Fruit fly (Drosophila melanogaster) whole organism, embryonic: ENCODE measurements around the gene DIP1.

Experiments used
- Bdp1 ChIP-seq: fragments of 200-800 bp; sonication (Bioruptor generic); optimal IDR thresholded peaks from 3 replicates; lab custom pipeline; 2016; ENCODE audit warnings: missing biosample characterization, missing genetic modification characterization
- CG10543 ChIP-seq: fragments of 200-800 bp; sonication (Bioruptor generic); optimal IDR thresholded peaks from 3 replicates; lab custom pipeline; 2017; ENCODE audit warnings: missing biosample characterization, mild to moderate bottlenecking, missing genetic modification characterization, moderate library complexity
- CG12219 ChIP-seq: fragments of 200-800 bp; sonication (Bioruptor generic); optimal IDR thresholded peaks from 3 replicates; lab custom pipeline; 2018; ENCODE audit warnings: missing biosample characterization, mild to moderate bottlenecking, missing genetic modification characterization
- CG12299 ChIP-seq: fragments of 200-800 bp; sonication (Bioruptor generic); optimal IDR thresholded peaks from 2 replicates; lab custom pipeline; 2018; ENCODE audit warnings: missing biosample characterization, mild to moderate bottlenecking, missing genetic modification characterization
- CG13894 ChIP-seq: fragments of 200-800 bp; sonication (Bioruptor generic); optimal IDR thresholded peaks from 3 replicates; lab custom pipeline; 2018; ENCODE audit warnings: missing biosample characterization, mild to moderate bottlenecking, missing genetic modification characterization, moderate library complexity
- CG14710 ChIP-seq: fragments of 200-800 bp; sonication (Bioruptor generic); optimal IDR thresholded peaks from 3 replicates; lab custom pipeline; 2019; ENCODE audit warnings: missing biosample characterization, mild to moderate bottlenecking, missing genetic modification characterization, moderate library complexity
- CG15011 ChIP-seq: fragments of 200-800 bp; sonication (Bioruptor generic); optimal IDR thresholded peaks from 3 replicates; lab custom pipeline; 2018; ENCODE audit warnings: missing biosample characterization, mild to moderate bottlenecking, missing genetic modification characterization
- CG1603 ChIP-seq: fragments of 200-800 bp; sonication (Bioruptor generic); optimal IDR thresholded peaks from 2 replicates; lab custom pipeline; 2019; ENCODE audit warnings: missing biosample characterization, mild to moderate bottlenecking, missing genetic modification characterization, moderate library complexity
- CG17385 ChIP-seq: fragments of 200-800 bp; sonication (Bioruptor generic); optimal IDR thresholded peaks from 3 replicates; lab custom pipeline; 2018; ENCODE audit warnings: missing biosample characterization, mild to moderate bottlenecking, missing genetic modification characterization
- CG18764 ChIP-seq: fragments of 200-800 bp; sonication (Bioruptor generic); optimal IDR thresholded peaks from 3 replicates; lab custom pipeline; 2016; ENCODE audit warnings: missing biosample characterization, missing genetic modification characterization
- CG2199 ChIP-seq: fragments of 200-800 bp; sonication (Bioruptor generic); IDR thresholded peaks from 3 replicates; pipeline ENCODE4 v1.3.6; 2022; ENCODE audit warnings: missing biosample characterization, missing genetic modification characterization
- CG3838 ChIP-seq: fragments of 200-800 bp; sonication (Bioruptor generic); optimal IDR thresholded peaks from 3 replicates; lab custom pipeline; 2016; ENCODE audit warnings: missing biosample characterization, missing genetic modification characterization
- CG42726 ChIP-seq: fragments of 200-800 bp; sonication (Bioruptor generic); IDR thresholded peaks from 2 replicates; pipeline ENCODE4 v1.3.6; 2022; ENCODE audit warnings: missing biosample characterization, missing genetic modification characterization; ENCODE audit not compliant: partially characterized antibody
- CG7928 ChIP-seq: fragments of 200-800 bp; sonication (Bioruptor generic); optimal IDR thresholded peaks from 2 replicates; lab custom pipeline; 2017; ENCODE audit warnings: missing biosample characterization, mild to moderate bottlenecking, missing genetic modification characterization
- CG7987 ChIP-seq: fragments of 200-800 bp; sonication (Bioruptor generic); optimal IDR thresholded peaks from 2 replicates; lab custom pipeline; 2018; ENCODE audit warnings: missing biosample characterization, mild to moderate bottlenecking, missing genetic modification characterization, moderate library complexity
- CG8290 ChIP-seq, 3 experiments: fragments of 200-800 bp; sonication (Bioruptor generic); optimal IDR thresholded peaks; 2 replicates each; lab custom pipeline; 2016 to 2019; ENCODE audit warnings: missing biosample characterization in 3 of 3, missing genetic modification characterization in 3 of 3, mild to moderate bottlenecking in 2 of 3, moderate library complexity in 1 of 3
- CTCF ChIP-seq: fragments of 200-800 bp; sonication (Bioruptor generic); optimal IDR thresholded peaks from 2 replicates; lab custom pipeline; 2017; ENCODE audit warnings: missing biosample characterization, mild to moderate bottlenecking, missing genetic modification characterization, moderate library complexity
- CrebB ChIP-seq: fragments of 200-800 bp; sonication (Bioruptor generic); optimal IDR thresholded peaks from 3 replicates; lab custom pipeline; 2018; ENCODE audit warnings: missing biosample characterization, mild to moderate bottlenecking, missing genetic modification characterization
- Doc2 ChIP-seq: fragments of 200-800 bp; sonication (Bioruptor generic); IDR thresholded peaks from 2 replicates; pipeline ENCODE4 v1.3.6; 2022; ENCODE audit warnings: missing biosample characterization, missing genetic modification characterization
- Fer1 ChIP-seq: fragments of 200-800 bp; sonication (Bioruptor generic); optimal IDR thresholded peaks from 2 replicates; lab custom pipeline; 2017; ENCODE audit warnings: missing biosample characterization, mild to moderate bottlenecking, missing genetic modification characterization
- Fer3 ChIP-seq: fragments of 200-800 bp; sonication (Bioruptor generic); optimal IDR thresholded peaks from 2 replicates; lab custom pipeline; 2018; ENCODE audit warnings: missing biosample characterization, mild to moderate bottlenecking, missing genetic modification characterization, moderate library complexity
- Kr ChIP-seq: fragments of 200-800 bp; sonication (Bioruptor generic); optimal IDR thresholded peaks from 2 replicates; lab custom pipeline; 2017; ENCODE audit warnings: missing biosample characterization, mild to moderate bottlenecking, missing genetic modification characterization
- Lpt ChIP-seq: fragments of >200 bp; optimal IDR thresholded peaks from 2 replicates; lab custom pipeline; 2018; ENCODE audit warnings: missing biosample characterization, missing genetic modification characterization
- MESR4 ChIP-seq: fragments of 200-800 bp; sonication (Bioruptor generic); optimal IDR thresholded peaks from 2 replicates; lab custom pipeline; 2018; ENCODE audit warnings: missing biosample characterization, mild to moderate bottlenecking, missing genetic modification characterization, moderate library complexity
- Med ChIP-seq: fragments of 200-800 bp; sonication (Bioruptor generic); peaks from one replicate; lab custom pipeline; 2016; ENCODE audit warnings: missing biosample characterization, missing genetic modification characterization, mild to moderate bottlenecking, inconsistent platforms, moderate library complexity
- Opbp ChIP-seq: fragments of 200-800 bp; sonication (Bioruptor generic); IDR thresholded peaks from 3 replicates; pipeline ENCODE4 v1.3.6; 2022; ENCODE audit warnings: missing biosample characterization, missing genetic modification characterization; ENCODE audit not compliant: partially characterized antibody
- ftz-f1 ChIP-seq: fragments of 200-800 bp; sonication (Bioruptor generic); optimal IDR thresholded peaks from 2 replicates; lab custom pipeline; 2016; ENCODE audit warnings: missing biosample characterization, missing genetic modification characterization
- hth ChIP-seq: fragments of >200 bp; optimal IDR thresholded peaks from 2 replicates; lab custom pipeline; 2017; ENCODE audit warnings: inconsistent platforms
- lbe ChIP-seq: fragments of 200-800 bp; sonication (Bioruptor generic); optimal IDR thresholded peaks from 2 replicates; lab custom pipeline; 2016; ENCODE audit warnings: missing biosample characterization, mild to moderate bottlenecking, missing genetic modification characterization
- lilli ChIP-seq: fragments of 200-800 bp; sonication (Bioruptor generic); optimal IDR thresholded peaks from 3 replicates; lab custom pipeline; 2016; ENCODE audit warnings: missing biosample characterization, missing genetic modification characterization
- onecut ChIP-seq: fragments of 200-800 bp; sonication (Bioruptor generic); IDR thresholded peaks from 2 replicates; pipeline ENCODE4 v1.3.6; 2022; ENCODE audit warnings: missing biosample characterization, missing genetic modification characterization
- pita ChIP-seq: fragments of 200-800 bp; sonication (Bioruptor generic); optimal IDR thresholded peaks from 2 replicates; lab custom pipeline; 2017; ENCODE audit warnings: missing biosample characterization, mild to moderate bottlenecking, missing genetic modification characterization
- repo ChIP-seq: fragments of 200-800 bp; sonication (Bioruptor generic); optimal IDR thresholded peaks from 2 replicates; lab custom pipeline; 2016; ENCODE audit warnings: missing biosample characterization, missing genetic modification characterization
- salm ChIP-seq: fragments of 200-800 bp; sonication (Bioruptor generic); optimal IDR thresholded peaks from 2 replicates; lab custom pipeline; 2018; ENCODE audit warnings: missing biosample characterization, mild to moderate bottlenecking, missing genetic modification characterization
- sima ChIP-seq: fragments of 200-800 bp; sonication (Bioruptor generic); optimal IDR thresholded peaks from 2 replicates; lab custom pipeline; 2016; ENCODE audit warnings: missing biosample characterization, missing genetic modification characterization
- slbo ChIP-seq: fragments of 200-800 bp; sonication (Bioruptor generic); IDR thresholded peaks from 2 replicates; pipeline ENCODE4 v1.3.6; 2022; ENCODE audit warnings: missing biosample characterization, missing genetic modification characterization
- sna ChIP-seq: fragments of 200-800 bp; sonication (Bioruptor generic); IDR thresholded peaks from 2 replicates; pipeline ENCODE4 v1.3.6; 2022; ENCODE audit warnings: missing biosample characterization, missing genetic modification characterization; ENCODE audit not compliant: partially characterized antibody
- vfl ChIP-seq: fragments of 200-800 bp; sonication (Bioruptor generic); optimal IDR thresholded peaks from 2 replicates; lab custom pipeline; 2016; ENCODE audit warnings: missing biosample characterization, missing genetic modification characterization
- wdn ChIP-seq: fragments of 200-800 bp; sonication (Bioruptor generic); IDR thresholded peaks from 2 replicates; pipeline ENCODE4 v1.3.6; 2022; ENCODE audit warnings: missing biosample characterization, missing genetic modification characterization
- wek ChIP-seq: fragments of 200-800 bp; sonication (Bioruptor generic); optimal IDR thresholded peaks from 3 replicates; lab custom pipeline; 2018; ENCODE audit warnings: missing biosample characterization, mild to moderate bottlenecking, missing genetic modification characterization, moderate library complexity
- wor ChIP-seq: fragments of 200-800 bp; sonication (Bioruptor generic); IDR thresholded peaks from 2 replicates; pipeline ENCODE4 v1.3.6; 2022; ENCODE audit warnings: missing biosample characterization, missing genetic modification characterization
- zen ChIP-seq: fragments of 200-800 bp; sonication (Bioruptor generic); optimal IDR thresholded peaks from 3 replicates; lab custom pipeline; 2018; ENCODE audit warnings: missing biosample characterization, mild to moderate bottlenecking, missing genetic modification characterization, moderate library complexity

Gene DIP1

dm6 chrX:21605514-21605913 is 24.4 kb downstream of the DIP1 start (continued):
- TF ChIP-seq Med (GFP tag; lab: Kevin White, UChicago) = peak; percentile 62
- TF ChIP-seq CG1603 (tag; lab: Kevin White, UChicago) = peak; percentile 20
- TF ChIP-seq CG3838 (GFP tag; lab: Kevin White, UChicago) = no peak
- TF ChIP-seq CG7928 (GFP tag; lab: Kevin White, UChicago) = no peak
- TF ChIP-seq salm (tag; lab: Kevin White, UChicago) = no peak
- peak; percentile 4 for TF ChIP-seq MESR4
- no peak for TF ChIP-seq repo (GFP tag; lab: Kevin White, UChicago)
- no peak for TF ChIP-seq hth (lab: Kevin White, UChicago)
- TF ChIP-seq lilli (GFP tag; lab: Kevin White, UChicago) = no peak
- TF ChIP-seq wdn = no peak
- TF ChIP-seq Lpt (GFP tag; lab: Kevin White, UChicago) = no peak
- no peak for TF ChIP-seq Bdp1
- TF ChIP-seq wek = no peak
- no peak for TF ChIP-seq CG7987 (GFP tag; lab: Kevin White, UChicago)
- TF ChIP-seq wor (GFP tag; lab: Robert Waterston, UW) = no peak
- TF ChIP-seq CG17385 (GFP tag; lab: Kevin White, UChicago) = no peak
- TF ChIP-seq Kr (GFP tag; lab: Kevin White, UChicago) = no peak
- 0 out of 2 replicates have a peak, but pooled peaks have one; percentile 44 for TF ChIP-seq sna (GFP tag; lab: Robert Waterston, UW)
- TF ChIP-seq zen = peak; percentile 23
- TF ChIP-seq CG14710 = peak; percentile 7
- no peak for TF ChIP-seq CG10543 (GFP tag; lab: Kevin White, UChicago)
- TF ChIP-seq CG42726 = no peak
- TF ChIP-seq CrebB (tag; lab: Kevin White, UChicago) = no peak
- TF ChIP-seq CG12219 = no peak
- peak; percentile 97 for TF ChIP-seq onecut (GFP tag; lab: Robert Waterston, UW)
- no peak for TF ChIP-seq CG8290 (GFP tag; optimal IDR thresholded peaks at IDR 0.05; lab: Kevin White, UChicago)
- peak in 1 of 2 experiments; percentile 0 for TF ChIP-seq CG8290 (tag; optimal IDR thresholded peaks at IDR 0.05; lab: Kevin White, UChicago)
- no peak for TF ChIP-seq Doc2 (GFP tag; lab: Robert Waterston, UW)
- TF ChIP-seq CG2199 = 0 out of 3 replicates have a peak, but pooled peaks have one; percentile 10
- peak; percentile 60 for TF ChIP-seq pita (GFP tag; lab: Kevin White, UChicago)
- no peak for TF ChIP-seq CG12299 (tag; lab: Kevin White, UChicago)
- peak; percentile 31; the same call in 1 of the 3 replicates for TF ChIP-seq Opbp (GFP tag; lab: Robert Waterston, UW)
- no peak for TF ChIP-seq ftz-f1 (GFP tag; lab: Kevin White, UChicago)
- TF ChIP-seq Fer1 (GFP tag; lab: Kevin White, UChicago) = no peak
- TF ChIP-seq sima = no peak
- TF ChIP-seq slbo (GFP tag; lab: Robert Waterston, UW) = no peak
- TF ChIP-seq CG18764 = no peak
- TF ChIP-seq CG15011 (GFP tag; lab: Kevin White, UChicago) = no peak
- peak; percentile 93 for TF ChIP-seq CTCF (GFP tag; lab: Kevin White, UChicago)
- TF ChIP-seq CG13894 (tag; lab: Kevin White, UChicago) = no peak
- TF ChIP-seq Fer3 (tag; lab: Kevin White, UChicago) = no peak
- no peak for TF ChIP-seq vfl
- TF ChIP-seq lbe (GFP tag; lab: Kevin White, UChicago) = no peak
